Fruit fly (Drosophila melanogaster) whole organism, embryonic: Measurements from ENCODE around the gene SCCRO.
A peak's percentile ranks its signal among the peaks of the same experiment; 100 is the strongest.

Experiments used
- Atf3 ChIP-seq: fragments of 200-800 bp; sonication (Bioruptor generic); optimal IDR thresholded peaks from 3 replicates; lab custom pipeline; 2016; ENCODE audit warnings: missing biosample characterization, missing genetic modification characterization
- Atf6 ChIP-seq: fragments of 200-800 bp; sonication (Bioruptor generic); IDR thresholded peaks from 2 replicates; pipeline ENCODE4 v1.3.6; 2022; ENCODE audit warnings: missing biosample characterization, missing genetic modification characterization
- CG10543 ChIP-seq: fragments of 200-800 bp; sonication (Bioruptor generic); optimal IDR thresholded peaks from 3 replicates; lab custom pipeline; 2017; ENCODE audit warnings: missing biosample characterization, mild to moderate bottlenecking, missing genetic modification characterization, moderate library complexity
- CG11247 ChIP-seq: fragments of 200-800 bp; sonication (Bioruptor generic); IDR thresholded peaks from 2 replicates; pipeline ENCODE4 v1.3.6; 2022; ENCODE audit warnings: missing biosample characterization, missing genetic modification characterization
- CG11456 ChIP-seq: fragments of 200-800 bp; sonication (Bioruptor generic); IDR thresholded peaks from 3 replicates; pipeline ENCODE4 v1.3.6; 2022; ENCODE audit warnings: missing biosample characterization, missing genetic modification characterization
- CG13894 ChIP-seq: fragments of 200-800 bp; sonication (Bioruptor generic); optimal IDR thresholded peaks from 3 replicates; lab custom pipeline; 2018; ENCODE audit warnings: missing biosample characterization, mild to moderate bottlenecking, missing genetic modification characterization, moderate library complexity
- CG14667 ChIP-seq: fragments of 200-800 bp; sonication (Bioruptor generic); IDR thresholded peaks from 2 replicates; pipeline ENCODE4 v1.3.6; 2022; ENCODE audit warnings: missing biosample characterization, missing genetic modification characterization
- CG15269 ChIP-seq: fragments of 200-800 bp; sonication (Bioruptor generic); optimal IDR thresholded peaks from 2 replicates; lab custom pipeline; 2018; ENCODE audit warnings: missing biosample characterization, mild to moderate bottlenecking, missing genetic modification characterization, moderate library complexity
- CG17328 ChIP-seq: fragments of 200-800 bp; sonication (Bioruptor generic); IDR thresholded peaks from 2 replicates; pipeline ENCODE4 v1.3.6; 2022; ENCODE audit warnings: missing biosample characterization, missing genetic modification characterization
- CG17568 ChIP-seq: fragments of 200-800 bp; sonication (Bioruptor generic); optimal IDR thresholded peaks from 2 replicates; lab custom pipeline; 2018; ENCODE audit warnings: missing biosample characterization, mild to moderate bottlenecking, missing genetic modification characterization, moderate library complexity
- CG1792 ChIP-seq: fragments of 200-800 bp; sonication (Bioruptor generic); optimal IDR thresholded peaks from 2 replicates; lab custom pipeline; 2016; ENCODE audit warnings: missing biosample characterization, missing genetic modification characterization
- CG2678 ChIP-seq: fragments of 200-800 bp; sonication (Bioruptor generic); optimal IDR thresholded peaks from 3 replicates; lab custom pipeline; 2019; ENCODE audit warnings: missing biosample characterization, mild to moderate bottlenecking, missing genetic modification characterization, moderate library complexity
- CG7556 ChIP-seq: fragments of 200-800 bp; sonication (Bioruptor generic); optimal IDR thresholded peaks from 2 replicates; lab custom pipeline; 2017; ENCODE audit warnings: missing biosample characterization, mild to moderate bottlenecking, missing genetic modification characterization
- CG7745 ChIP-seq: fragments of 200-800 bp; sonication (Bioruptor generic); optimal IDR thresholded peaks from 2 replicates; lab custom pipeline; 2018; ENCODE audit warnings: missing biosample characterization, mild to moderate bottlenecking, missing genetic modification characterization, moderate library complexity
- CG7786 ChIP-seq: fragments of 200-800 bp; sonication (Bioruptor generic); optimal IDR thresholded peaks from 2 replicates; lab custom pipeline; 2016; ENCODE audit warnings: missing biosample characterization, missing genetic modification characterization
- CG8281 ChIP-seq: fragments of 200-800 bp; sonication (Bioruptor generic); optimal IDR thresholded peaks from 2 replicates; lab custom pipeline; 2018; ENCODE audit warnings: missing biosample characterization, mild to moderate bottlenecking, missing genetic modification characterization, moderate library complexity
- E2f1 ChIP-seq: fragments of 200-800 bp; sonication (Bioruptor generic); IDR thresholded peaks from 2 replicates; pipeline ENCODE4 v1.3.6; 2022; ENCODE audit warnings: missing biosample characterization, missing genetic modification characterization
- Elba2 ChIP-seq: fragments of 200-800 bp; sonication (Bioruptor generic); optimal IDR thresholded peaks from 3 replicates; lab custom pipeline; 2016; ENCODE audit warnings: missing biosample characterization, missing genetic modification characterization
- H2.0 ChIP-seq: fragments of 200-800 bp; sonication (Bioruptor generic); IDR thresholded peaks from 2 replicates; pipeline ENCODE4 v1.3.6; 2022; ENCODE audit warnings: missing biosample characterization, missing genetic modification characterization
- Lim3 ChIP-seq: fragments of 200-800 bp; sonication (Bioruptor generic); IDR thresholded peaks from 2 replicates; pipeline ENCODE4 v1.3.6; 2022; ENCODE audit warnings: missing biosample characterization, missing genetic modification characterization
- Mrtf ChIP-seq: fragments of 200-800 bp; sonication (Bioruptor generic); IDR thresholded peaks from 3 replicates; pipeline ENCODE4 v1.3.6; 2022; ENCODE audit warnings: missing biosample characterization, missing genetic modification characterization
- NK7.1 ChIP-seq: fragments of 200-800 bp; sonication (Bioruptor generic); optimal IDR thresholded peaks from 3 replicates; lab custom pipeline; 2016; ENCODE audit warnings: missing biosample characterization, missing genetic modification characterization
- Oli ChIP-seq: fragments of 200-800 bp; sonication (Bioruptor generic); optimal IDR thresholded peaks from 2 replicates; lab custom pipeline; 2018; ENCODE audit warnings: missing biosample characterization, mild to moderate bottlenecking, missing genetic modification characterization, moderate library complexity
- abd-A ChIP-seq: fragments of 200-800 bp; sonication (Bioruptor generic); optimal IDR thresholded peaks from 3 replicates; lab custom pipeline; 2019; ENCODE audit warnings: missing biosample characterization, mild to moderate bottlenecking, missing genetic modification characterization, moderate library complexity
- caup ChIP-seq: fragments of 200-800 bp; sonication (Bioruptor generic); optimal IDR thresholded peaks from 3 replicates; lab custom pipeline; 2017; ENCODE audit warnings: missing biosample characterization, mild to moderate bottlenecking, missing genetic modification characterization, moderate library complexity; ENCODE audit not compliant: severe bottlenecking
- chm ChIP-seq: fragments of 200-800 bp; sonication (Bioruptor generic); IDR thresholded peaks from 2 replicates; pipeline ENCODE4 v1.3.6; 2022; ENCODE audit warnings: missing biosample characterization, missing genetic modification characterization
- cwo ChIP-seq: fragments of 200-800 bp; sonication (Bioruptor generic); optimal IDR thresholded peaks from 3 replicates; lab custom pipeline; 2017; ENCODE audit warnings: missing biosample characterization, missing genetic modification characterization, mild to moderate bottlenecking, moderate library complexity, missing genetic modification reagents
- danr ChIP-seq: fragments of 200-800 bp; sonication (Bioruptor generic); IDR thresholded peaks from 2 replicates; pipeline ENCODE4 v1.3.6; 2022; ENCODE audit warnings: missing biosample characterization, missing genetic modification characterization
- dysf ChIP-seq: fragments of 200-800 bp; sonication (Bioruptor generic); IDR thresholded peaks from 3 replicates; pipeline ENCODE4 v1.3.6; 2022; ENCODE audit warnings: missing biosample characterization, missing genetic modification characterization
- eve ChIP-seq, 2 experiments: fragments of >200 bp; optimal IDR thresholded peaks; 2 replicates each; lab custom pipeline; 2017; ENCODE audit warnings: missing biosample characterization in 2 of 2, missing genetic modification characterization in 2 of 2
- eyg ChIP-seq: fragments of 200-800 bp; sonication (Bioruptor generic); optimal IDR thresholded peaks from 3 replicates; lab custom pipeline; 2016; ENCODE audit warnings: missing biosample characterization, missing genetic modification characterization
- fd96Cb ChIP-seq: fragments of 200-800 bp; sonication (Bioruptor generic); optimal IDR thresholded peaks from 2 replicates; lab custom pipeline; 2018; ENCODE audit warnings: missing biosample characterization, mild to moderate bottlenecking, missing genetic modification characterization, moderate library complexity
- gem ChIP-seq: fragments of 200-800 bp; sonication (Bioruptor generic); optimal IDR thresholded peaks from 2 replicates; lab custom pipeline; 2019; ENCODE audit warnings: missing biosample characterization, mild to moderate bottlenecking, missing genetic modification characterization, moderate library complexity
- jing ChIP-seq: fragments of 200-800 bp; sonication (Bioruptor generic); optimal IDR thresholded peaks from 2 replicates; lab custom pipeline; 2018; ENCODE audit warnings: missing biosample characterization, mild to moderate bottlenecking, missing genetic modification characterization
- lola ChIP-seq, 3 experiments: fragments of >200 bp in 2 of 3; fragments of 200-800 bp in 1 of 3; sonication (Bioruptor generic) in 1 of 3; optimal IDR thresholded peaks; 2 replicates each; lab custom pipeline; 2017 to 2019; ENCODE audit warnings: missing biosample characterization in 3 of 3, missing genetic modification characterization in 3 of 3, mild to moderate bottlenecking in 1 of 3, moderate library complexity in 1 of 3
- mirr ChIP-seq: fragments of 200-800 bp; sonication (Bioruptor generic); optimal IDR thresholded peaks from 3 replicates; lab custom pipeline; 2018; ENCODE audit warnings: missing biosample characterization, mild to moderate bottlenecking, missing genetic modification characterization
- nerfin-2 ChIP-seq: fragments of 200-800 bp; sonication (Bioruptor generic); IDR thresholded peaks from 2 replicates; pipeline ENCODE4 v1.3.6; 2022; ENCODE audit warnings: missing biosample characterization, missing genetic modification characterization; ENCODE audit not compliant: partially characterized antibody
- onecut ChIP-seq: fragments of 200-800 bp; sonication (Bioruptor generic); IDR thresholded peaks from 2 replicates; pipeline ENCODE4 v1.3.6; 2022; ENCODE audit warnings: missing biosample characterization, missing genetic modification characterization
- pan ChIP-seq, 4 experiments: fragments of >200 bp in 3 of 4; fragments of 200-800 bp in 1 of 4; sonication (Bioruptor generic) in 1 of 4; optimal IDR thresholded peaks in 3 of 4; IDR thresholded peaks in 1 of 4; 2 replicates each; pipeline versions ENCODE4 v1.3.6 to Lab custom; 2017 to 2022; ENCODE audit warnings: missing biosample characterization in 2 of 4, missing genetic modification characterization in 2 of 4, mixed read lengths in 1 of 4
- pum ChIP-seq: fragments of 200-800 bp; sonication (Bioruptor generic); optimal IDR thresholded peaks from 2 replicates; lab custom pipeline; 2016; ENCODE audit warnings: missing biosample characterization, missing genetic modification characterization
- ro ChIP-seq: fragments of 200-800 bp; sonication (Bioruptor generic); IDR thresholded peaks from 2 replicates; pipeline ENCODE4 v1.3.6; 2022; ENCODE audit warnings: missing biosample characterization, missing genetic modification characterization
- sd ChIP-seq: fragments of 200-800 bp; sonication (Bioruptor generic); optimal IDR thresholded peaks from 3 replicates; lab custom pipeline; 2018; ENCODE audit warnings: missing biosample characterization, mild to moderate bottlenecking, missing genetic modification characterization, moderate library complexity
- shn ChIP-seq: fragments of 200-800 bp; sonication (Bioruptor generic); optimal IDR thresholded peaks from 3 replicates; lab custom pipeline; 2016; ENCODE audit warnings: missing biosample characterization, missing genetic modification characterization
- sim ChIP-seq: fragments of 200-800 bp; sonication (Bioruptor generic); IDR thresholded peaks from 2 replicates; pipeline ENCODE4 v1.3.6; 2022; ENCODE audit warnings: missing biosample characterization, missing genetic modification characterization
- sug ChIP-seq: fragments of 200-800 bp; optimal IDR thresholded peaks from 2 replicates; lab custom pipeline; 2019; ENCODE audit warnings: missing biosample characterization, mild to moderate bottlenecking, missing genetic modification characterization, moderate library complexity
- tio ChIP-seq: fragments of 200-800 bp; sonication (Bioruptor generic); optimal IDR thresholded peaks from 2 replicates; lab custom pipeline; 2017; ENCODE audit warnings: missing biosample characterization, missing genetic modification characterization, inconsistent platforms
- z ChIP-seq: fragments of 200-800 bp; sonication (Bioruptor generic); IDR thresholded peaks from 3 replicates; pipeline ENCODE4 v1.3.6; 2022; ENCODE audit warnings: missing biosample characterization, missing genetic modification characterization
- zen ChIP-seq: fragments of 200-800 bp; sonication (Bioruptor generic); optimal IDR thresholded peaks from 3 replicates; lab custom pipeline; 2018; ENCODE audit warnings: missing biosample characterization, mild to moderate bottlenecking, missing genetic modification characterization, moderate library complexity

Gene SCCRO

dm6 chr3L:15532368-15533030 is 30.7 kb upstream of the SCCRO start (continued):
- TF ChIP-seq zen (no peak), Lim3 (GFP tag; lab: Robert Waterston, UW) (no peak), CG1792 (GFP tag; lab: Kevin White, UChicago) (peak; percentile 5), danr (GFP tag; lab: Robert Waterston, UW) (0 out of 2 replicates have a peak, but pooled peaks have one; percentile 28), sug (tag; lab: Kevin White, UChicago) (peak; percentile 14), abd-A (tag; lab: Kevin White, UChicago) (peak; percentile 10), Elba2 (GFP tag; lab: Kevin White, UChicago) (no peak), z (GFP tag; lab: Robert Waterston, UW) (no peak), onecut (GFP tag; lab: Robert Waterston, UW) (peak; percentile 23; the same call in 1 of the 2 replicates), lola (GFP tag; optimal IDR thresholded peaks at IDR 0.05; lab: Kevin White, UChicago) (peak in 1 of 3 experiments; percentile 42), CG2678 (peak; percentile 67), CG17328 (peak; percentile 34; the same call in 1 of the 2 replicates), CG7786 (peak; percentile 15), mirr (peak; percentile 15), ro (GFP tag; lab: Robert Waterston, UW) (no peak), NK7.1 (no peak), E2f1 (GFP tag; lab: Robert Waterston, UW) (no peak), nerfin-2 (GFP tag; lab: Robert Waterston, UW) (no peak), sim (peak; percentile 29; the same call in 1 of the 2 replicates), gem (tag; lab: Kevin White, UChicago) (peak; percentile 39), CG10543 (GFP tag; lab: Kevin White, UChicago) (no peak), pan (optimal IDR thresholded peaks at IDR 0.05; lab: Kevin White, UChicago) (no peak), pan (GFP tag; optimal IDR thresholded peaks at IDR 0.05 in 1 of 2, IDR thresholded peaks at IDR 0.05 in 1 of 2) (peak in 1 of 2 experiments; percentile 72), Atf6 (GFP tag; lab: Robert Waterston, UW) (peak; percentile 52; the same call in 1 of the 2 replicates), pum (GFP tag; lab: Kevin White, UChicago) (no peak), dysf (GFP tag; lab: Robert Waterston, UW) (peak; percentile 68), Oli (peak; percentile 25), CG14667 (GFP tag; lab: Robert Waterston, UW) (no peak), chm (peak; percentile 23; the same call in 1 of the 2 replicates), CG11247 (GFP tag; lab: Robert Waterston, UW) (0 out of 2 replicates have a peak, but pooled peaks have one; percentile 18), CG7556 (GFP tag; lab: Kevin White, UChicago) (peak; percentile 54), sd (tag; lab: Kevin White, UChicago) (peak; percentile 18), CG17568 (GFP tag; lab: Kevin White, UChicago) (no peak), jing (GFP tag; lab: Kevin White, UChicago) (no peak), Mrtf (GFP tag; lab: Robert Waterston, UW) (no peak), eve (GFP tag; optimal IDR thresholded peaks at IDR 0.05; lab: Kevin White, UChicago) (no peak), fd96Cb (tag; lab: Kevin White, UChicago) (peak; percentile 66), caup (GFP tag; lab: Kevin White, UChicago) (no peak), H2.0 (GFP tag; lab: Robert Waterston, UW) (peak; percentile 55; the same call in 1 of the 2 replicates), eyg (GFP tag; lab: Kevin White, UChicago) (peak; percentile 21), CG7745 (no peak), cwo (GFP tag; lab: Kevin White, UChicago) (peak; percentile 34), CG13894 (tag; lab: Kevin White, UChicago) (no peak), Atf3 (no peak), CG15269 (no peak), CG11456 (0 out of 3 replicates have a peak, but pooled peaks have one; percentile 43), CG8281 (tag; lab: Kevin White, UChicago) (no peak), tio (peak; percentile 46), shn (no peak)
